Worm (Caenorhabditis elegans): ENCODE measurements around the gene F40G9.15.
A peak's percentile ranks its signal among the peaks of the same experiment; 100 is the strongest.

Gene F40G9.15

DNA sequence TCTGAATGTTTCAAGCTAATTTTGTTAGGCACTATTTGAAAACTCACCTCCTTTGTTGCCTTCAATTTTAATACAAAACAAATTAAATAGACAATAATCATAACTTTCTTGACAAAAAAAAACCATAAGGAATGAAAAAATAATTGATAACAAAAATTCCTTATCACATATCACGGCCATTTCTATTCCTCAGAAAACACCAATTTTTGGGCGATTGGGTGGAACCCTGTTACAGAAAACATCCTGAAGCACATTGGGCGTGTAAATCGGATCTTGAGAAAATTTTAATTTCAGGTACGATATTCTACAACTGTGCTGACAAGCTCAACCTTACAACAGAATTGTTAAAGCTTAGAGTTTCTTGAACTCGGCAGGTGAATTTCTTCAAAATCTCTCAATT lies 17.4 kb upstream of the F40G9.15 start, which contains the start of gene F40G9.8:
TSS of gene F40G9.8 (minus strand) at position 101 of the 400 bp plus-strand sequence.
- no peak for TF ChIP-seq repo-1 (tag; optimal IDR thresholded peaks at IDR 0.05)
- TF ChIP-seq snpc-4 (GFP tag; optimal IDR thresholded peaks at IDR 0.05) = no peak
- TF ChIP-seq snpc-4 (tag; optimal IDR thresholded peaks at IDR 0.05) = no peak
- no peak for TF ChIP-seq F39B2.1 (GFP tag; IDR thresholded peaks at IDR 0.05)
- TF ChIP-seq hrde-1 (tag; optimal IDR thresholded peaks at IDR 0.05; ENCODE audit: borderline replicate concordance) = no peak
- TF ChIP-seq F49E8.2 (tag; optimal IDR thresholded peaks at IDR 0.05; ENCODE audit: insufficient read depth) = no peak
- no peak for TF ChIP-seq lsy-27 (tag; optimal IDR thresholded peaks at IDR 0.05; ENCODE audit: borderline replicate concordance, insufficient read depth)
- TF ChIP-seq F33H1.4 (GFP tag; IDR thresholded peaks at IDR 0.05) = no peak
- no peak for TF ChIP-seq fkh-3 (tag; optimal IDR thresholded peaks at IDR 0.05)
- TF ChIP-seq athp-1 (tag; optimal IDR thresholded peaks at IDR 0.05) = no peak
- TF ChIP-seq hmg-20 (GFP tag; IDR thresholded peaks at IDR 0.05) = no peak
- TF ChIP-seq tbx-9 (tag; optimal IDR thresholded peaks at IDR 0.05; ENCODE audit: borderline replicate concordance) = no peak
- no peak for TF ChIP-seq ztf-26 (tag; optimal IDR thresholded peaks at IDR 0.05)
- TF ChIP-seq K11D2.4 (GFP tag; IDR thresholded peaks at IDR 0.05) = no peak
- TF ChIP-seq nhr-179 (tag; optimal IDR thresholded peaks at IDR 0.05) = no peak
- TF ChIP-seq mcd-1 (GFP tag; IDR thresholded peaks at IDR 0.05) = no peak
- no peak for TF ChIP-seq B0035.1 (tag; optimal IDR thresholded peaks at IDR 0.05)

DNA sequence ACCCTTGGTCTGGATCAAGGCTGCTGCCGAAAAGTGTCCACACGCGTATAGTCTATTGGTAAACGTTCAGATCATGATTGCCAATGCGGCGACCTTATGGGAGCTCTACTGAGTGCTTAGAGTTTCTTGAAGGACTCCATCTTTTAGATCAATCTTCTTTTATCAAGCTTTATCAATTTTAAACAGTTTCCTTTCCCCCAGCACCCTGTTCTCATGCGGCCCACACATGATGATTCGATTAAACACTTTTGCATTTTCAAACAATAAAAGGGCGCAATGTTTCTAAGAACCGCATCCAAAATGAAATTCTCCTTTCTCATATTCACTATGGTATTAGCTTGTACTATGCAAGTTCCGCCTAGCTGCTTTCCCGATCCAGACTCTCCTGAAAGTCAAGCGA lies 16.8 kb upstream of the F40G9.15 start, which contains the start of gene F40G9.7:
TSS of gene F40G9.7 (plus strand) at position 301 of the 400 bp plus-strand sequence.
- TF ChIP-seq efl-1 (GFP tag; optimal IDR thresholded peaks at IDR 0.05) = no peak
- TF ChIP-seq F39B2.1 (GFP tag; IDR thresholded peaks at IDR 0.05) = no peak
- no peak for TF ChIP-seq Y56A3A.18 (GFP tag; IDR thresholded peaks at IDR 0.05)
- TF ChIP-seq bed-2 (GFP tag; IDR thresholded peaks at IDR 0.05) = no peak
- TF ChIP-seq let-607 (tag; optimal IDR thresholded peaks at IDR 0.05) = no peak
- no peak for TF ChIP-seq T26A5.8 (tag; optimal IDR thresholded peaks at IDR 0.05)
- TF ChIP-seq Y79H2A.3 (GFP tag; conservative IDR thresholded peaks at IDR 0.05) = no peak
- TF ChIP-seq ztf-22 (GFP tag; optimal IDR thresholded peaks at IDR 0.05) = no peak
- TF ChIP-seq repo-1 (tag; optimal IDR thresholded peaks at IDR 0.05) = no peak
- no peak for TF ChIP-seq mxl-1 (tag; optimal IDR thresholded peaks at IDR 0.05)
- TF ChIP-seq sptf-2 (GFP tag; optimal IDR thresholded peaks at IDR 0.05) = no peak
- no peak for TF ChIP-seq attf-6 (GFP tag; IDR thresholded peaks at IDR 0.05)
- TF ChIP-seq ceh-27 (GFP tag; optimal IDR thresholded peaks at IDR 0.05) = no peak

ce11 chrIII:168376-168775 lies 13.8 kb upstream of the F40G9.15 start:
- TF ChIP-seq egrh-3 (GFP tag; IDR thresholded peaks at IDR 0.05) = peak; percentile 85
- TF ChIP-seq zfh-2 (GFP tag; conservative IDR thresholded peaks at IDR 0.05) = peak; percentile 82

DNA sequence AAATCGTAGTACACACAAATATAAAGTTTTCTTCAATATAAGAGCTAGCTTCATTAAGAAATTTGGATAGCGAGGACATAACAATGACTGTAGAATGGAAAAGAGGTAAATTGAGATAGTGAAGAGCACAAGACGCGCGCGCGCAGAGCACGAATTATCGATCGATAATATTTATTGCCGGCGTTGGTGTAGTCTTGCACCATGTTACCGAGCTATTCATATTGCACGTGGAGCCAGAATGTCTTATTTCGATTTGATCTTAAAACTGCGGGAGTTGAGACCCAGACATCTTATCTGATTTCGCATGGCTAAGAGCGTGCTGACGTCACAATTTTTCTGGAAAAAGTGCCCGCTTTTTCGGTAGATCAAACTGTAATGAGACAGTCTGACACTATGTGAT lies 12.7 kb upstream of the F40G9.15 start, which contains the start of gene F40G9.18:
TSS of gene F40G9.18 (minus strand) at position 101 of the 400 bp plus-strand sequence.
- no peak for TF ChIP-seq hsf-1 (GFP tag; IDR thresholded peaks at IDR 0.05)
- no peak for TF ChIP-seq ccch-3 (GFP tag; optimal IDR thresholded peaks at IDR 0.05)
- TF ChIP-seq B0261.1 (tag; optimal IDR thresholded peaks at IDR 0.05) = no peak
- TF ChIP-seq F49E8.2 (tag; optimal IDR thresholded peaks at IDR 0.05; ENCODE audit: insufficient read depth) = no peak
- TF ChIP-seq snpc-3.4 (tag; optimal IDR thresholded peaks at IDR 0.05) = no peak
- TF ChIP-seq sptf-2 (GFP tag; optimal IDR thresholded peaks at IDR 0.05) = no peak
- no peak for TF ChIP-seq akir-1 (GFP tag; optimal IDR thresholded peaks at IDR 0.05)

Measured in whole organism, young adult.